Worm (Caenorhabditis elegans): ENCODE results near the gene acbp-5.

DNA sequence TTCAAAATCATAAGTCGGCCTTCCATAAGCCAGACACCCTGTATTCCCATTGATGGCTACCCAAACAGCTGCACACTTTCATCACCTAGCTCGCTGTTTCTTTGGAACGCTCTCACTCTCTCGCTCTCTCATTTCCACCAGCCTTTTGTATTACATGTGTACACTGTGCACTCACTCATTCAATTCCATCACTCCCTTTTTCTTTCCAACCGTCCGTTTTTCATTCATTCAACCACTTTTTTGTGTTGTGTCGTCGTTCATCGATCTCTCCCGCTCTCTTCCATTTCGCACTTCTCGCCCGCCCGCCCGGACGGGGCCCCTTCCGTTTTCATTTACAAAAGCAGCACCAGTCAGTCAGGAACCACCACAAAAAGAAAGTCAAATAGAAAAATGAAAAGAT is 16.5 kb upstream of the acbp-5 start:
- TF ChIP-seq dmd-9 (GFP tag; IDR thresholded peaks at IDR 0.05) (no peak), set-16 (GFP tag; IDR thresholded peaks at IDR 0.05) (no peak), unc-62 (GFP tag; optimal IDR thresholded peaks at IDR 0.05 in 1 of 2) (no peak), unc-62 (tag; optimal IDR thresholded peaks at IDR 0.05) (no peak)
